Fruit fly (Drosophila melanogaster): ENCODE measurements around the gene CG3436.
A peak's percentile ranks its signal among the peaks of the same experiment; 100 is the strongest.

Gene CG3436

dm6 chr2L:161453-162175 is 5.8 kb downstream of the CG3436 start (continued):
- TF ChIP-seq onecut (GFP tag; IDR thresholded peaks at IDR 0.05) (peak; percentile 82), CG15479 (GFP tag; optimal IDR thresholded peaks at IDR 0.05) (peak; percentile 85), CG6854 (GFP tag; optimal IDR thresholded peaks at IDR 0.05) (peak; percentile 55), Atf-2 (GFP tag; optimal IDR thresholded peaks at IDR 0.05) (no peak), Stat92E (GFP tag; optimal IDR thresholded peaks at IDR 0.05) (peak in 2 of 3 experiments; percentile 71 to 72), CG18764 (GFP tag; optimal IDR thresholded peaks at IDR 0.05) (no peak), az2 (GFP tag; optimal IDR thresholded peaks at IDR 0.05) (no peak), CG6683 (GFP tag; optimal IDR thresholded peaks at IDR 0.05) (peak; percentile 33), HLHmδ (GFP tag; optimal IDR thresholded peaks at IDR 0.05) (peak; percentile 76), CG2712 (tag; optimal IDR thresholded peaks at IDR 0.05) (peak; percentile 16), cad (GFP tag; optimal IDR thresholded peaks at IDR 0.05) (peak; percentile 63), CG11723 (GFP tag; optimal IDR thresholded peaks at IDR 0.05) (peak; percentile 25), MTF-1 (GFP tag; optimal IDR thresholded peaks at IDR 0.05; ENCODE audit: borderline replicate concordance) (peak; percentile 21), dmrt99B (tag; optimal IDR thresholded peaks at IDR 0.05) (no peak), Hmr (GFP tag; optimal IDR thresholded peaks at IDR 0.05) (peak; percentile 50), wor (GFP tag; IDR thresholded peaks at IDR 0.05) (no peak), Scr (GFP tag; IDR thresholded peaks at IDR 0.05; ENCODE audit: partially characterized antibody) (no peak), seq (GFP tag; IDR thresholded peaks at IDR 0.05) (no peak), CG1529 (GFP tag; optimal IDR thresholded peaks at IDR 0.05) (peak; percentile 44), CG2678 (tag; optimal IDR thresholded peaks at IDR 0.05) (peak; percentile 27), pfk (GFP tag; optimal IDR thresholded peaks at IDR 0.05) (peak; percentile 61), her (GFP tag; optimal IDR thresholded peaks at IDR 0.05) (no peak), sens (GFP tag) (peak; percentile 84), kah (GFP tag; optimal IDR thresholded peaks at IDR 0.05) (peak; percentile 8), cwo (GFP tag; optimal IDR thresholded peaks at IDR 0.05) (peak; percentile 0), Sox102F (GFP tag; optimal IDR thresholded peaks at IDR 0.05) (no peak), Bteb2 (GFP tag; optimal IDR thresholded peaks at IDR 0.05) (no peak), CG33557 (GFP tag; optimal IDR thresholded peaks at IDR 0.05) (peak; percentile 48), CG12942 (GFP tag; optimal IDR thresholded peaks at IDR 0.05) (peak; percentile 1), CG12071 (GFP tag; optimal IDR thresholded peaks at IDR 0.05) (peak; percentile 32), stwl (tag; optimal IDR thresholded peaks at IDR 0.05) (no peak), tap (tag; optimal IDR thresholded peaks at IDR 0.05) (peak; percentile 11), CG17912 (GFP tag; optimal IDR thresholded peaks at IDR 0.05) (peak; percentile 32), sqz (GFP tag; optimal IDR thresholded peaks at IDR 0.05) (peak; percentile 69), CG6254 (GFP tag; optimal IDR thresholded peaks at IDR 0.05) (peak; percentile 7), CG17385 (GFP tag; optimal IDR thresholded peaks at IDR 0.05) (peak; percentile 61), nmo (GFP tag; optimal IDR thresholded peaks at IDR 0.05) (no peak), CG12391 (tag; optimal IDR thresholded peaks at IDR 0.05) (no peak), HmgD (GFP tag; optimal IDR thresholded peaks at IDR 0.05) (peak; percentile 9), gcm (GFP tag; optimal IDR thresholded peaks at IDR 0.05) (no peak), YL-1 (GFP tag; optimal IDR thresholded peaks at IDR 0.05) (peak; percentile 55), lov (optimal IDR thresholded peaks at IDR 0.05) (no peak), lov (GFP tag; IDR thresholded peaks at IDR 0.05) (no peak), crol (GFP tag; IDR thresholded peaks at IDR 0.05) (no peak), CG10543 (GFP tag; optimal IDR thresholded peaks at IDR 0.05) (peak; percentile 94), CG10147 (GFP tag; optimal IDR thresholded peaks at IDR 0.05) (peak; percentile 26), CG4328 (GFP tag; optimal IDR thresholded peaks at IDR 0.05) (peak; percentile 79), CG11560 (tag; IDR thresholded peaks at IDR 0.05) (no peak), CG15696 (tag; optimal IDR thresholded peaks at IDR 0.05) (peak; percentile 51)

Data from whole organism, embryonic.